Worm (Caenorhabditis elegans) whole organism, late embryonic: Measurements from ENCODE around the gene irg-6.

Experiments
- K02D7.2 ChIP-seq: sonication (generic microtip); optimal IDR thresholded peaks from 2 replicates; lab custom pipeline; 2017; ENCODE audit warnings: mild to moderate bottlenecking, missing genetic modification characterization, missing compliant biosample characterization
- K09A11.1 ChIP-seq: sonication (generic microtip); optimal IDR thresholded peaks from 2 replicates; lab custom pipeline; 2017; ENCODE audit warnings: antibody characterized with exemption, mild to moderate bottlenecking, missing genetic modification characterization, missing compliant biosample characterization; ENCODE audit not compliant: insufficient read depth
- ahr-1 ChIP-seq: sonication (generic microtip); optimal IDR thresholded peaks from 2 replicates; lab custom pipeline; 2016; ENCODE audit warnings: missing genetic modification characterization, missing compliant biosample characterization
- ama-1 ChIP-seq: fragments of 150-350 bp; optimal IDR thresholded peaks from 2 replicates; lab custom pipeline; 2014
- ceh-18 ChIP-seq: sonication (generic microtip); optimal IDR thresholded peaks from 2 replicates; lab custom pipeline; 2016; ENCODE audit warnings: missing genetic modification characterization, missing compliant biosample characterization
- ceh-19 ChIP-seq: fragments of 200-800 bp; sonication (Bioruptor generic); optimal IDR thresholded peaks from 2 replicates; lab custom pipeline; 2018; ENCODE audit warnings: mild to moderate bottlenecking, missing genetic modification characterization, missing compliant biosample characterization
- ceh-30 ChIP-seq: fragments of 150-350 bp; optimal IDR thresholded peaks from 2 replicates; lab custom pipeline; 2014; ENCODE audit warnings: missing biosample characterization, missing genetic modification characterization
- ceh-34 ChIP-seq: sonication (generic microtip); optimal IDR thresholded peaks from 2 replicates; lab custom pipeline; 2016; ENCODE audit warnings: mild to moderate bottlenecking, missing genetic modification characterization, missing compliant biosample characterization
- ceh-45 ChIP-seq: fragments of 200-800 bp; sonication (Bioruptor generic); IDR thresholded peaks from 2 replicates; pipeline ENCODE4 v1.3.6; 2022; ENCODE audit warnings: missing genetic modification reagents, missing genetic modification characterization, missing compliant biosample characterization
- ceh-48 ChIP-seq: sonication (generic microtip); optimal IDR thresholded peaks from 2 replicates; lab custom pipeline; 2016; ENCODE audit warnings: missing genetic modification characterization, inconsistent platforms, missing compliant biosample characterization
- che-1 ChIP-seq: sonication (generic microtip); optimal IDR thresholded peaks from 2 replicates; lab custom pipeline; 2016; ENCODE audit warnings: mild to moderate bottlenecking, missing genetic modification characterization, missing compliant biosample characterization
- dmd-4 ChIP-seq: sonication (generic microtip); optimal IDR thresholded peaks from 2 replicates; lab custom pipeline; 2016; ENCODE audit warnings: borderline replicate concordance, missing genetic modification characterization, missing compliant biosample characterization
- elt-2 ChIP-seq: sonication (generic microtip); optimal IDR thresholded peaks from 2 replicates; lab custom pipeline; 2016; ENCODE audit warnings: missing genetic modification reagents, missing genetic modification characterization, missing compliant biosample characterization
- elt-4 ChIP-seq: sonication (generic microtip); optimal IDR thresholded peaks from 2 replicates; lab custom pipeline; 2016; ENCODE audit warnings: missing genetic modification characterization, missing compliant biosample characterization
- ets-4 ChIP-seq: sonication (generic microtip); optimal IDR thresholded peaks from 2 replicates; lab custom pipeline; 2016; ENCODE audit warnings: missing genetic modification characterization, missing compliant biosample characterization
- eyg-1 ChIP-seq: sonication (generic microtip); optimal IDR thresholded peaks from 2 replicates; lab custom pipeline; 2016; ENCODE audit warnings: missing genotype, missing genetic modification characterization, missing compliant biosample characterization
- fkh-10 ChIP-seq: fragments of 150-350 bp; optimal IDR thresholded peaks from 2 replicates; lab custom pipeline; 2014; ENCODE audit warnings: missing biosample characterization, missing genetic modification reagents, missing genetic modification characterization
- fkh-6 ChIP-seq: sonication (generic microtip); optimal IDR thresholded peaks from 2 replicates; lab custom pipeline; 2016; ENCODE audit warnings: missing genetic modification characterization, missing compliant biosample characterization
- gmeb-2 ChIP-seq: sonication (generic microtip); optimal IDR thresholded peaks from 2 replicates; lab custom pipeline; 2016; ENCODE audit warnings: missing genetic modification characterization, inconsistent platforms, missing compliant biosample characterization
- hlh-6 ChIP-seq: sonication (generic microtip); optimal IDR thresholded peaks from 2 replicates; lab custom pipeline; 2016; ENCODE audit warnings: missing genotype, missing genetic modification characterization, missing compliant biosample characterization
- lin-11 ChIP-seq: fragments of 200-800 bp; sonication (Bioruptor generic); optimal IDR thresholded peaks from 2 replicates; lab custom pipeline; 2018; ENCODE audit warnings: mild to moderate bottlenecking, missing genetic modification characterization, missing compliant biosample characterization
- madf-2 ChIP-seq: sonication (generic microtip); optimal IDR thresholded peaks from 2 replicates; lab custom pipeline; 2017; ENCODE audit warnings: missing genetic modification characterization, missing compliant biosample characterization
- mec-3 ChIP-seq: sonication (generic microtip); optimal IDR thresholded peaks from 2 replicates; lab custom pipeline; 2016; ENCODE audit warnings: borderline replicate concordance, missing genetic modification characterization, missing compliant biosample characterization
- nfya-1 ChIP-seq: sonication (generic microtip); optimal IDR thresholded peaks from 2 replicates; lab custom pipeline; 2017; ENCODE audit warnings: missing genetic modification characterization, mild to moderate bottlenecking, missing compliant biosample characterization, antibody characterized with exemption, moderate library complexity
- nhr-11 ChIP-seq: fragments of 150-350 bp; optimal IDR thresholded peaks from 2 replicates; lab custom pipeline; 2014; ENCODE audit warnings: missing biosample characterization, missing genetic modification characterization
- nhr-232 ChIP-seq: sonication (generic microtip); optimal IDR thresholded peaks from 2 replicates; lab custom pipeline; 2016; ENCODE audit warnings: missing genetic modification characterization, missing compliant biosample characterization
- npax-4 ChIP-seq: sonication (generic microtip); optimal IDR thresholded peaks from 2 replicates; lab custom pipeline; 2016; ENCODE audit warnings: missing genetic modification characterization, missing compliant biosample characterization
- pax-1 ChIP-seq: fragments of 150-350 bp; optimal IDR thresholded peaks from 2 replicates; lab custom pipeline; 2014; ENCODE audit warnings: missing biosample characterization, missing genetic modification characterization
- pha-4 ChIP-seq: fragments of 150-350 bp; optimal IDR thresholded peaks from 2 replicates; lab custom pipeline; 2018; ENCODE audit warnings: missing biosample characterization, missing genetic modification reagents, missing genetic modification characterization
- pqm-1 ChIP-seq: sonication (generic microtip); optimal IDR thresholded peaks from 2 replicates; lab custom pipeline; 2016; ENCODE audit warnings: missing genetic modification characterization, missing compliant biosample characterization
- pros-1 ChIP-seq: fragments of 150-350 bp; optimal IDR thresholded peaks from 2 replicates; lab custom pipeline; 2014; ENCODE audit warnings: missing biosample characterization, missing genetic modification reagents, missing genetic modification characterization
- sdc-2 ChIP-seq: sonication (generic microtip); optimal IDR thresholded peaks from 2 replicates; lab custom pipeline; 2016; ENCODE audit warnings: missing genotype, missing genetic modification characterization, missing compliant biosample characterization
- sox-2 ChIP-seq: fragments of 200-800 bp; sonication (Bioruptor generic); IDR thresholded peaks from 2 replicates; pipeline ENCODE4 v1.3.6; 2022; ENCODE audit warnings: missing genetic modification reagents, missing genetic modification characterization, missing compliant biosample characterization
- tbx-2 ChIP-seq: sonication (generic microtip); optimal IDR thresholded peaks from 2 replicates; lab custom pipeline; 2016; ENCODE audit warnings: missing genetic modification characterization, missing compliant biosample characterization
- tbx-7 ChIP-seq: sonication (generic microtip); optimal IDR thresholded peaks from 2 replicates; lab custom pipeline; 2016; ENCODE audit warnings: missing genotype, missing genetic modification characterization, missing compliant biosample characterization
- ttx-3 ChIP-seq: sonication (generic microtip); optimal IDR thresholded peaks from 2 replicates; lab custom pipeline; 2016; ENCODE audit warnings: missing genetic modification reagents, missing genetic modification characterization, missing compliant biosample characterization
- unc-3 ChIP-seq, 2 experiments: fragments of 200-800 bp in 1 of 2; sonication (Bioruptor generic) in 1 of 2; sonication (generic microtip) in 1 of 2; conservative IDR thresholded peaks in 1 of 2; optimal IDR thresholded peaks in 1 of 2; 2 replicates each; pipeline versions ENCODE4 v1.3.6 to Lab custom; 2016 to 2022; ENCODE audit warnings: missing compliant biosample characterization in 2 of 2, missing genetic modification characterization in 2 of 2, missing genetic modification reagents in 1 of 2
- unc-42 ChIP-seq: sonication (generic microtip); optimal IDR thresholded peaks from 2 replicates; lab custom pipeline; 2016; ENCODE audit warnings: missing genotype, missing genetic modification characterization, missing compliant biosample characterization
- zip-5 ChIP-seq: sonication (generic microtip); optimal IDR thresholded peaks from 2 replicates; lab custom pipeline; 2016; ENCODE audit warnings: missing genetic modification characterization, missing compliant biosample characterization
- ztf-16 ChIP-seq: sonication (generic microtip); optimal IDR thresholded peaks from 2 replicates; lab custom pipeline; 2017; ENCODE audit warnings: missing genetic modification characterization, missing compliant biosample characterization

Gene irg-6

DNA sequence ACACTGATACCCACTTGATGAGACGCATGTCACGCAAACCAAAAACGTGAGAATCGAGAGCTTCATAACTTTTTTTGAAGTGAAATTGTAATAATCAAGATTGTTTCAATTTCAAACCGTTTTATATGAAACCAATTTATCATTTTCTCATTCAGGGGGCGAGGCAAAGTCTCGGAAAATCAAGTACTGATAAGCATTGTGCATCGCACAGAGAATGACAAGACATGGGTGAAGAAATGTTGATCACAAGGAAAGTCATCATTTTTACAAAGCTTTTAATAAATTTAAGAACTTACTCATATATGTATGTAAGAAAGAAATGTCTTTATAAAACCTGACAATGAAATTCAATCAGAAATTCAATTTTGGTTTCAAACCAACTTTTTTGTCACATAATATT lies 8.2 kb downstream of the irg-6 start, which contains the start of gene K08D8.3:
Gene K08D8.3 (minus strand): TSS at position 131 of the 400 bp plus-strand sequence.
- TF ChIP-seq hlh-6 (no peak), ztf-16 (tag; lab: Kevin White, UChicago) (no peak)

DNA sequence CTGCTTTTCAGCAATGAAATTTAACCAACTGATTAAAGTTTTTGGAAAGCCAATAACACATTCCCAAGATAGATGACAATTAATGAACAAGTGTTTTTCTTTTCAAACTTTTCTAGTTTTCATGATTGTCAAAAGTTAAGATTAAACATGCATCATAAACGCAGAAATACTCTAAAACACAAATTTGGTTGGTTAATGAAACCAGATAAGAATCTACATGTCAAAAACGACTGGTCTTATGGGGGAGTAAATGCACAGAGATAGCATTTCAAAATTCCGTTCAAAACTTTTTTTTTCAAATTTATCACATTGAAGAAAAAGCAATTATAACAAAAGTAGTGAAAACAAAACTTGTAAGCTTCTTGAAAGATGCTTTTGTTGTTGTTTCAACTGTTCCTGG lies 11.1 kb downstream of the irg-6 start:
- TF ChIP-seq ets-4 (tag; lab: Kevin White, UChicago): no peak
- TF ChIP-seq npax-4 (tag; lab: Kevin White, UChicago): no peak
- TF ChIP-seq K09A11.1: no peak
- no peak for TF ChIP-seq ama-1 (lab: Kevin White, UChicago)
- TF ChIP-seq tbx-2 (tag; lab: Kevin White, UChicago): no peak
- TF ChIP-seq ceh-19 (GFP tag; lab: Kevin White, UChicago): no peak
- no peak for TF ChIP-seq ceh-30 (tag; lab: Kevin White, UChicago)
- no peak for TF ChIP-seq fkh-6 (tag; lab: Kevin White, UChicago)
- no peak for TF ChIP-seq madf-2
- no peak for TF ChIP-seq tbx-7 (tag; lab: Kevin White, UChicago)
- TF ChIP-seq, all 69 proteins: peak for 0

DNA sequence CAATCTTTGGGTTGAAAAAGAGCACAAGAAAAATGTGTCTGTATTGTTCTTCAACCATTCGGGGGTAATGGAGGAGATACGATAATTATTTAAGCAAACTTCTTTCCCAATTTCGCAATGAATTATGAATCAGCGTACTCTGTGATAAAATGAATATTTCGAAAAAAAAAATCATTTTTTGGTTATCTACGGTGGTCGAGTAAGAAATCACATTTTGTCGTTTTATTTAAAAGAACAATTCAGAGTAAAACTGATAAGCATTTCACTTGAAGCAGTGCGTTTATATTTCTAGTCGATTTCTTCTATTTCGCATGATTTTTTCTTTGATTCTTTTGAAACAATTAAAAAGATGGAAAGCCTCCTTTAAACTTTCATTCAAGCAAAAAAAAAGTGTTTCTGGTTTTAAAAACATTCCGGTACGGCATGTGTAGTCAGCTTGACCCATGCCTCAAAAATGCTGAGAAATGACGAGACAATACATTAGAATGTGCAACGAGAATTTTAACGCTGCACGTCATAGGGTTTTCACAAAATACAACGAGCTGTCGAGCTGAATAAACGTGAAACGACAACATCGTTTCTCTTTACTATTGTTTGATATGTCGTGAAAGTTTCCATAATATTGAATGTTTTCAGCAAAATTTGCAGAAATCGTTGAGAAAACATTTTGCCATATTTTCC lies 12.2 kb downstream of the irg-6 start, which contains the start of gene K08D8.2:
Gene K08D8.2 (plus strand): TSS at position 631 of the 681 bp plus-strand sequence.
- TF ChIP-seq eyg-1 (no peak), ztf-16 (tag; lab: Kevin White, UChicago) (no peak), elt-2 (no peak), ahr-1 (no peak), nhr-232 (no peak), pros-1 (tag; lab: Kevin White, UChicago) (no peak), pqm-1 (tag; lab: Kevin White, UChicago) (no peak), mec-3 (no peak), pha-4 (tag; lab: Kevin White, UChicago) (no peak), pax-1 (no peak), nfya-1 (tag; lab: Kevin White, UChicago) (no peak)

DNA sequence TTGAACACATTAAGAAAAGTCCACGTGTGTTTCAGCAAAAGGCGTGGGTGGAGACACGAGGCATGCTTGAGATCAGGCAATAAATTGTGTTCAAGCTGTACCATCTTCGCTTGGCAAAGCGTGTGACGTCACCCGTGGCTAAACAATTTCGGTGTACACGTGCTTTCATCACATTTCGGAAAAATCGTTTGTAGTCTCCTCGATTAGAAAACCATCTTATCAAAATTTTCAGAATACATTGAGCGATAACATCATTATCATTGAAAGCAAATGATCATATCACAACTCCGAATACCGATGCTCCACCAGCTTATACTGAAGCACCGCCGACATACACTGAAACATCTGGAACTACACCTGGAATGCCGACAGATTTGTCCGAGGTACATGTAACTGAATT lies 13.2 kb downstream of the irg-6 start:
- TF ChIP-seq ceh-45 (GFP tag; lab: Robert Waterston, UW) (no peak), elt-2 (peak; percentile 48)

DNA sequence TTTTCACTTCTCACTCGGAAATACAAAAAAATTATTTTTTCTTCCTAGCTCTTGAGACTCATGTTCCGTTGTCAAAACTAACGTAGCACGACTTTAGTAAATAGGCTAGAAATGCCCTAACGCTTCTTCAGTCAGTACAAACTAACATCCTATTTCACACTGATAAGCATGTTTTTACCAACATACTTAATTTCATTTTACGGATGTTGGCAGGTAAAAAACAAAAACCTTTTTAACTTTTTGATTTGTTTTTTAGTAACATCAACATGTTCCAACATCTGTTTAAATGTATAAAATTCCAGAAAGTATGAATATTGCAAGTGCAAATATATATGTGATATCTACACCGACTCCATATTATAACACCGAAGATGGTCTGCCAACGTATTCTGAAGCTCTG lies 14.5 kb downstream of the irg-6 start, which contains the start of gene K08D8.10:
Gene K08D8.10 (plus strand): TSS at position 301 of the 400 bp plus-strand sequence.
- TF ChIP-seq pax-1 (no peak), ztf-16 (tag; lab: Kevin White, UChicago) (no peak), ceh-18 (no peak), elt-4 (tag; lab: Kevin White, UChicago) (no peak), K02D7.2 (tag; lab: Kevin White, UChicago) (no peak), sox-2 (no peak), madf-2 (no peak), unc-3 (GFP tag; conservative IDR thresholded peaks at IDR 0.05; lab: Robert Waterston, UW) (no peak), unc-3 (tag; optimal IDR thresholded peaks at IDR 0.05; lab: Kevin White, UChicago) (no peak), dmd-4 (tag; lab: Kevin White, UChicago) (no peak), zip-5 (tag; lab: Kevin White, UChicago) (no peak), che-1 (tag; lab: Kevin White, UChicago) (no peak), sdc-2 (tag; lab: Kevin White, UChicago) (no peak)
- TF ChIP-seq, all 69 proteins: peak for 0

DNA sequence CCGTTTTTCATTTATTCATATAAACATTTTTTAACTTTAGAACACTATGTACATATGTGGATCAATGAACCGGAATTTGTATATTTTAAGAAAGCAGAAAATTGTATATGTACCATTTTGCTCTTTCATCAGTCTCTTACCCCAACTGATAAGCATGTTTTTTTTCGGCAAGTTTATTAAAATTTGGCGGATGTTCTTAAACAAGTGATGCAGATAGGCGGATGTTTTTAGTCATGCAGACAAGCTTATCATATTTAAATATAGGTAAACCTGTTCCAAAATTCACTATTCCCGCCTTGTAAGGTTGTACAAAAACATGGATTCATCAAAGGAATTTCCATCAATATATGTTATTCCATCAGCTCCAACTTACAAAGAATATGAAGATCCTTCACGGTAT lies 15.4 kb downstream of the irg-6 start, which contains the start of gene K08D8.9:
Gene K08D8.9 (plus strand): TSS at position 301 of the 400 bp plus-strand sequence.
- TF ChIP-seq ttx-3 (tag; lab: Kevin White, UChicago) (no peak), ceh-48 (tag; lab: Kevin White, UChicago) (no peak), fkh-10 (GFP tag; lab: Kevin White, UChicago) (no peak), elt-4 (tag; lab: Kevin White, UChicago) (no peak), sox-2 (no peak), unc-42 (tag; lab: Kevin White, UChicago) (no peak), ceh-34 (no peak), ama-1 (lab: Kevin White, UChicago) (no peak), pqm-1 (tag; lab: Kevin White, UChicago) (no peak), nfya-1 (tag; lab: Kevin White, UChicago) (no peak), ceh-30 (tag; lab: Kevin White, UChicago) (no peak), nhr-11 (tag; lab: Kevin White, UChicago) (no peak), gmeb-2 (no peak), lin-11 (tag; lab: Kevin White, UChicago) (no peak)
